Worm (Caenorhabditis elegans): ENCODE data around the gene F55C5.10.

The F55C5.10 gene

ce11 chrV:12314413-12314812, 31.1 kb downstream of the F55C5.10 start:
- TF ChIP-seq B0310.2 (tag; optimal IDR thresholded peaks at IDR 0.05), result no peak
- no peak for TF ChIP-seq sea-1 (GFP tag; conservative IDR thresholded peaks at IDR 0.05)
- TF ChIP-seq aly-1 (tag; optimal IDR thresholded peaks at IDR 0.05), result no peak
- no peak for TF ChIP-seq ets-7 (tag; optimal IDR thresholded peaks at IDR 0.05)

ce11 chrV:12316076-12316475, 32.8 kb downstream of the F55C5.10 start:
- TF ChIP-seq scrt-1 (GFP tag; IDR thresholded peaks at IDR 0.05) (no peak), hmbx-1 (tag; optimal IDR thresholded peaks at IDR 0.05) (no peak), F13C5.2 (tag; optimal IDR thresholded peaks at IDR 0.05) (no peak), tbx-37 (GFP tag; conservative IDR thresholded peaks at IDR 0.05) (no peak), flt-1 (GFP tag; IDR thresholded peaks at IDR 0.05) (no peak), tra-4 (tag; optimal IDR thresholded peaks at IDR 0.05) (no peak), aly-1 (tag; optimal IDR thresholded peaks at IDR 0.05) (no peak), hmg-4 (GFP tag; optimal IDR thresholded peaks at IDR 0.05) (no peak), sea-1 (GFP tag; conservative IDR thresholded peaks at IDR 0.05) (no peak), ceh-36 (tag; optimal IDR thresholded peaks at IDR 0.05) (no peak), hnd-1 (tag; optimal IDR thresholded peaks at IDR 0.05) (no peak), tbx-11 (GFP tag; IDR thresholded peaks at IDR 0.05) (no peak), ets-7 (tag; optimal IDR thresholded peaks at IDR 0.05) (no peak), pes-1 (GFP tag; IDR thresholded peaks at IDR 0.05) (no peak), ama-1 (optimal IDR thresholded peaks at IDR 0.05) (no peak), ceh-13 (GFP tag; optimal IDR thresholded peaks at IDR 0.05) (no peak), B0310.2 (tag; optimal IDR thresholded peaks at IDR 0.05) (no peak)

- TF ChIP-seq ets-7 (tag; optimal IDR thresholded peaks at IDR 0.05) (no peak), hmbx-1 (tag; optimal IDR thresholded peaks at IDR 0.05) (no peak), pes-1 (GFP tag; IDR thresholded peaks at IDR 0.05) (no peak), tbx-37 (GFP tag; conservative IDR thresholded peaks at IDR 0.05) (no peak), scrt-1 (GFP tag; IDR thresholded peaks at IDR 0.05) (no peak), F13C5.2 (tag; optimal IDR thresholded peaks at IDR 0.05) (no peak), flt-1 (GFP tag; IDR thresholded peaks at IDR 0.05) (no peak), ama-1 (optimal IDR thresholded peaks at IDR 0.05) (no peak), sea-1 (GFP tag; conservative IDR thresholded peaks at IDR 0.05) (no peak), aly-1 (tag; optimal IDR thresholded peaks at IDR 0.05) (no peak), ceh-13 (GFP tag; optimal IDR thresholded peaks at IDR 0.05) (no peak), tbx-11 (GFP tag; IDR thresholded peaks at IDR 0.05) (no peak)
These were observed 33.8 kb downstream of the F55C5.10 start, which contains the start of gene R04F11.3 for ce11 chrV:12317080-12317479. Gene R04F11.3, minus strand, starts transcription at chrV:12317180.

- no peak for TF ChIP-seq B0310.2 (tag; optimal IDR thresholded peaks at IDR 0.05)
- TF ChIP-seq ets-7 (tag; optimal IDR thresholded peaks at IDR 0.05), result no peak
- TF ChIP-seq pes-1 (GFP tag; IDR thresholded peaks at IDR 0.05), result 0 out of 2 replicates have a peak, but pooled peaks have one; percentile 31
- TF ChIP-seq ceh-36 (tag; optimal IDR thresholded peaks at IDR 0.05), result no peak
- no peak for TF ChIP-seq hnd-1 (tag; optimal IDR thresholded peaks at IDR 0.05)
- TF ChIP-seq hmbx-1 (tag; optimal IDR thresholded peaks at IDR 0.05), result no peak
- TF ChIP-seq tbx-37 (GFP tag; conservative IDR thresholded peaks at IDR 0.05), result no peak
- no peak for TF ChIP-seq aly-1 (tag; optimal IDR thresholded peaks at IDR 0.05)
- TF ChIP-seq tra-4 (tag; optimal IDR thresholded peaks at IDR 0.05), result no peak
- TF ChIP-seq flt-1 (GFP tag; IDR thresholded peaks at IDR 0.05), result no peak
- TF ChIP-seq F13C5.2 (tag; optimal IDR thresholded peaks at IDR 0.05), result peak; percentile 15
- TF ChIP-seq sea-1 (GFP tag; conservative IDR thresholded peaks at IDR 0.05), result no peak
- TF ChIP-seq scrt-1 (GFP tag; IDR thresholded peaks at IDR 0.05), result no peak
- no peak for TF ChIP-seq hmg-4 (GFP tag; optimal IDR thresholded peaks at IDR 0.05)
These were observed 34.7 kb downstream of the F55C5.10 start, which contains the start of the genes R04F11.5 and R04F11.2 for ce11 chrV:12317894-12318553. Gene R04F11.5, minus strand, starts transcription at chrV:12318019. Gene R04F11.2, plus strand, starts transcription at chrV:12318381.

ce11 chrV:12320274-12320839, 37.1 kb downstream of the F55C5.10 start:
- TF ChIP-seq hmg-4 (GFP tag; optimal IDR thresholded peaks at IDR 0.05), result no peak
- no peak for TF ChIP-seq B0310.2 (tag; optimal IDR thresholded peaks at IDR 0.05)
- no peak for TF ChIP-seq hnd-1 (tag; optimal IDR thresholded peaks at IDR 0.05)
- TF ChIP-seq sea-1 (GFP tag; conservative IDR thresholded peaks at IDR 0.05), result no peak
- TF ChIP-seq scrt-1 (GFP tag; IDR thresholded peaks at IDR 0.05), result no peak
- TF ChIP-seq tbx-11 (GFP tag; IDR thresholded peaks at IDR 0.05), result no peak
- no peak for TF ChIP-seq hmbx-1 (tag; optimal IDR thresholded peaks at IDR 0.05)
- no peak for TF ChIP-seq aly-1 (tag; optimal IDR thresholded peaks at IDR 0.05)
- no peak for TF ChIP-seq flt-1 (GFP tag; IDR thresholded peaks at IDR 0.05)
- no peak for TF ChIP-seq ets-7 (tag; optimal IDR thresholded peaks at IDR 0.05)
- no peak for TF ChIP-seq ama-1 (optimal IDR thresholded peaks at IDR 0.05)
- no peak for TF ChIP-seq F13C5.2 (tag; optimal IDR thresholded peaks at IDR 0.05)
- TF ChIP-seq pes-1 (GFP tag; IDR thresholded peaks at IDR 0.05), result no peak
- no peak for TF ChIP-seq ceh-36 (tag; optimal IDR thresholded peaks at IDR 0.05)
- no peak for TF ChIP-seq ceh-13 (GFP tag; optimal IDR thresholded peaks at IDR 0.05)
- no peak for TF ChIP-seq tbx-37 (GFP tag; conservative IDR thresholded peaks at IDR 0.05)
- no peak for TF ChIP-seq tra-4 (tag; optimal IDR thresholded peaks at IDR 0.05)

- TF ChIP-seq ets-7 (tag; optimal IDR thresholded peaks at IDR 0.05), result no peak
- no peak for TF ChIP-seq tbx-37 (GFP tag; conservative IDR thresholded peaks at IDR 0.05)
- TF ChIP-seq ceh-13 (GFP tag; optimal IDR thresholded peaks at IDR 0.05), result no peak
- no peak for TF ChIP-seq pes-1 (GFP tag; IDR thresholded peaks at IDR 0.05)
- no peak for TF ChIP-seq F13C5.2 (tag; optimal IDR thresholded peaks at IDR 0.05)
- TF ChIP-seq hmbx-1 (tag; optimal IDR thresholded peaks at IDR 0.05), result no peak
- no peak for TF ChIP-seq tra-4 (tag; optimal IDR thresholded peaks at IDR 0.05)
- TF ChIP-seq ama-1 (optimal IDR thresholded peaks at IDR 0.05), result no peak
- no peak for TF ChIP-seq hnd-1 (tag; optimal IDR thresholded peaks at IDR 0.05)
- TF ChIP-seq tbx-11 (GFP tag; IDR thresholded peaks at IDR 0.05), result no peak
- no peak for TF ChIP-seq hmg-4 (GFP tag; optimal IDR thresholded peaks at IDR 0.05)
- no peak for TF ChIP-seq scrt-1 (GFP tag; IDR thresholded peaks at IDR 0.05)
- TF ChIP-seq ceh-36 (tag; optimal IDR thresholded peaks at IDR 0.05), result no peak
- no peak for TF ChIP-seq aly-1 (tag; optimal IDR thresholded peaks at IDR 0.05)
- no peak for TF ChIP-seq flt-1 (GFP tag; IDR thresholded peaks at IDR 0.05)
- TF ChIP-seq B0310.2 (tag; optimal IDR thresholded peaks at IDR 0.05), result no peak
These were observed 43.4 kb downstream of the F55C5.10 start for ce11 chrV:12326638-12327037.

Data from whole organism, early embryonic.